Worm (Caenorhabditis elegans): Measurements from ENCODE around the gene R10E4.9.

Gene R10E4.9

ce11 chrIII:4280215-4281173 lies 21.7 kb downstream of the R10E4.9 start, which contains the start of gene sup-26:
Gene sup-26 (minus strand): TSS chrIII:4280224.
- TF ChIP-seq nhr-129 (tag; optimal IDR thresholded peaks at IDR 0.05) (peak; percentile 62), aly-2 (tag; optimal IDR thresholded peaks at IDR 0.05) (no peak), unc-55 (GFP tag; optimal IDR thresholded peaks at IDR 0.05) (no peak), snpc-4 (tag; optimal IDR thresholded peaks at IDR 0.05) (no peak), egl-27 (tag; optimal IDR thresholded peaks at IDR 0.05) (no peak), nhr-12 (tag; optimal IDR thresholded peaks at IDR 0.05) (no peak), elt-1 (tag; optimal IDR thresholded peaks at IDR 0.05) (no peak), ceh-16 (tag; optimal IDR thresholded peaks at IDR 0.05) (peak; percentile 67), zag-1 (tag; optimal IDR thresholded peaks at IDR 0.05) (no peak), blmp-1 (tag; optimal IDR thresholded peaks at IDR 0.05; ENCODE audit: insufficient read depth) (no peak), nhr-10 (tag; optimal IDR thresholded peaks at IDR 0.05) (no peak), fos-1 (tag; optimal IDR thresholded peaks at IDR 0.05) (peak; percentile 17), nhr-6 (tag; optimal IDR thresholded peaks at IDR 0.05) (no peak), ceh-82 (tag; optimal IDR thresholded peaks at IDR 0.05) (no peak), nhr-77 (tag; optimal IDR thresholded peaks at IDR 0.05) (no peak), mdl-1 (tag; optimal IDR thresholded peaks at IDR 0.05) (no peak), lin-11 (tag; optimal IDR thresholded peaks at IDR 0.05) (no peak), nhr-21 (tag; optimal IDR thresholded peaks at IDR 0.05) (peak; percentile 19), lin-39 (tag; optimal IDR thresholded peaks at IDR 0.05) (no peak), nhr-23 (tag; optimal IDR thresholded peaks at IDR 0.05) (no peak), C34F6.9 (tag; optimal IDR thresholded peaks at IDR 0.05) (no peak), dmd-4 (tag; optimal IDR thresholded peaks at IDR 0.05) (no peak), mab-5 (tag; optimal IDR thresholded peaks at IDR 0.05) (no peak), F13H6.1 (tag; optimal IDR thresholded peaks at IDR 0.05) (peak; percentile 62), nhr-11 (tag; optimal IDR thresholded peaks at IDR 0.05) (no peak), R02D3.7 (tag; optimal IDR thresholded peaks at IDR 0.05) (no peak), sem-4 (tag; optimal IDR thresholded peaks at IDR 0.05) (no peak), ztf-4 (tag; optimal IDR thresholded peaks at IDR 0.05) (no peak), skn-1 (tag; optimal IDR thresholded peaks at IDR 0.05) (no peak), ZK546.5 (tag; optimal IDR thresholded peaks at IDR 0.05) (no peak), lin-13 (GFP tag; optimal IDR thresholded peaks at IDR 0.05) (peak; percentile 41), elt-3 (tag; optimal IDR thresholded peaks at IDR 0.05) (no peak), nhr-25 (tag; optimal IDR thresholded peaks at IDR 0.05) (peak; percentile 20), gmeb-1 (tag; optimal IDR thresholded peaks at IDR 0.05) (no peak), lsy-2 (tag; optimal IDR thresholded peaks at IDR 0.05) (peak in 1 of 2 experiments; percentile 18), sma-3 (GFP tag; optimal IDR thresholded peaks at IDR 0.05) (no peak), sma-9 (GFP tag; optimal IDR thresholded peaks at IDR 0.05) (peak; percentile 25), sma-9 (tag; optimal IDR thresholded peaks at IDR 0.05) (no peak), unc-39 (tag; optimal IDR thresholded peaks at IDR 0.05) (no peak), nhr-237 (tag; optimal IDR thresholded peaks at IDR 0.05) (no peak), ztf-1 (GFP tag; conservative IDR thresholded peaks at IDR 0.05) (no peak), peb-1 (tag; optimal IDR thresholded peaks at IDR 0.05) (no peak)

DNA sequence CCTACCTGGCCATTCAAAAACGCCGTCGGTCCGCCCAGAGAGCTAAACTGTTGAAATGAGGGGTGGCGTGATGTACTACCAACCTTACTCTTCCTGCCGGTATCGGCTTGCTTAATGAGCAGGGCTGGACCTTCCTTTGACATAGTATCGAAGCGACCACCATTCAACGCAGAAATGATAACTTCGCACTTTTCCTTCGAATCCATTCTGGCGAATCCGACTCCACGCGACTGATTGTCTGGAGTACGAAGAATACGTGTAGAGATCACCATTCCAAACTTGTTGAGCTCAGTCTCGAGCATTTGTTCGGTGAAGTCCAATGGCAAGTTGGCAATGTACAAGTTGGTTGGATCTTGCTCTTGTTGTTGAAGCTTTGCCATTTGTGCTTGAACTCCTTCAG lies 24.0 kb downstream of the R10E4.9 start:
- TF ChIP-seq unc-62 (GFP tag; optimal IDR thresholded peaks at IDR 0.05) (no peak), mbf-1 (tag; optimal IDR thresholded peaks at IDR 0.05) (no peak), nhr-6 (tag; optimal IDR thresholded peaks at IDR 0.05) (no peak), unc-39 (tag; optimal IDR thresholded peaks at IDR 0.05) (no peak), F13H6.1 (tag; optimal IDR thresholded peaks at IDR 0.05) (no peak), elt-3 (tag; optimal IDR thresholded peaks at IDR 0.05) (no peak), Y55F3AM.14 (GFP tag; optimal IDR thresholded peaks at IDR 0.05) (no peak)

Measured in whole organism, L2 larva.